Worm (Caenorhabditis elegans): Measurements from ENCODE around the gene clec-47.

ce11 chrV:15132423-15132822 is 43.1 kb upstream of the clec-47 start, which contains the start of gene str-171:
- TF ChIP-seq pqm-1 (tag; optimal IDR thresholded peaks at IDR 0.05) (no peak), hlh-30 (tag; optimal IDR thresholded peaks at IDR 0.05; ENCODE audit: insufficient read depth) (no peak), nhr-11 (tag; optimal IDR thresholded peaks at IDR 0.05) (no peak), fkh-10 (GFP tag; optimal IDR thresholded peaks at IDR 0.05) (no peak), nhr-77 (tag; optimal IDR thresholded peaks at IDR 0.05) (no peak), unc-130 (GFP tag; optimal IDR thresholded peaks at IDR 0.05) (no peak), ama-1 (optimal IDR thresholded peaks at IDR 0.05) (no peak), pha-4 (GFP tag; IDR thresholded peaks at IDR 0.05) (no peak), pha-4 (tag; optimal IDR thresholded peaks at IDR 0.05) (no peak)

Data from whole organism, L4 larva.